Worm (Caenorhabditis elegans): ENCODE data around the gene F54H12.7.

Gene F54H12.7

ce11 chrIII:7941417-7941816 lies 27.7 kb upstream of the F54H12.7 start, which contains the start of gene kle-2:
Gene kle-2, plus strand, starts transcription at chrIII:7941717.
- TF ChIP-seq ref-1 (GFP tag; conservative IDR thresholded peaks at IDR 0.05) (no peak), ztf-29 (GFP tag; IDR thresholded peaks at IDR 0.05) (no peak), flt-1 (GFP tag; IDR thresholded peaks at IDR 0.05) (no peak), ztf-23 (GFP tag; IDR thresholded peaks at IDR 0.05) (no peak), med-1 (GFP tag; optimal IDR thresholded peaks at IDR 0.05; ENCODE audit: insufficient read depth) (no peak), klf-2 (GFP tag; conservative IDR thresholded peaks at IDR 0.05) (no peak), cog-1 (tag; optimal IDR thresholded peaks at IDR 0.05) (no peak), tab-1 (GFP tag; IDR thresholded peaks at IDR 0.05) (no peak), T22C8.4 (GFP tag; IDR thresholded peaks at IDR 0.05) (no peak)

- TF ChIP-seq cog-1 (tag; optimal IDR thresholded peaks at IDR 0.05) = no peak
- TF ChIP-seq flt-1 (GFP tag; IDR thresholded peaks at IDR 0.05) = no peak
- no peak for TF ChIP-seq med-1 (GFP tag; optimal IDR thresholded peaks at IDR 0.05; ENCODE audit: insufficient read depth)
- TF ChIP-seq tab-1 (GFP tag; IDR thresholded peaks at IDR 0.05) = no peak
- no peak for TF ChIP-seq T22C8.4 (GFP tag; IDR thresholded peaks at IDR 0.05)
- no peak for TF ChIP-seq ref-1 (GFP tag; conservative IDR thresholded peaks at IDR 0.05)
- no peak for TF ChIP-seq ztf-29 (GFP tag; IDR thresholded peaks at IDR 0.05)
- no peak for TF ChIP-seq klf-2 (GFP tag; conservative IDR thresholded peaks at IDR 0.05)
- TF ChIP-seq ztf-23 (GFP tag; IDR thresholded peaks at IDR 0.05) = no peak
Measured at ce11 chrIII:7946968-7947491, 22.1 kb upstream of the F54H12.7 start, which contains the start of gene gsto-1. Gene gsto-1, minus strand, starts transcription at chrIII:7947018.

- no peak for TF ChIP-seq med-1 (GFP tag; optimal IDR thresholded peaks at IDR 0.05; ENCODE audit: insufficient read depth)
- no peak for TF ChIP-seq ztf-29 (GFP tag; IDR thresholded peaks at IDR 0.05)
- no peak for TF ChIP-seq flt-1 (GFP tag; IDR thresholded peaks at IDR 0.05)
- no peak for TF ChIP-seq tab-1 (GFP tag; IDR thresholded peaks at IDR 0.05)
- TF ChIP-seq T22C8.4 (GFP tag; IDR thresholded peaks at IDR 0.05) = no peak
- no peak for TF ChIP-seq ref-1 (GFP tag; conservative IDR thresholded peaks at IDR 0.05)
- TF ChIP-seq ztf-23 (GFP tag; IDR thresholded peaks at IDR 0.05) = no peak
- TF ChIP-seq klf-2 (GFP tag; conservative IDR thresholded peaks at IDR 0.05) = no peak
- TF ChIP-seq cog-1 (tag; optimal IDR thresholded peaks at IDR 0.05) = no peak
Measured at ce11 chrIII:7947677-7948076, 21.5 kb upstream of the F54H12.7 start.

ce11 chrIII:7948802-7949201 lies 20.3 kb upstream of the F54H12.7 start, which contains the start of gene col-90:
Gene col-90, plus strand, starts transcription at chrIII:7948838.
- no peak for TF ChIP-seq flt-1 (GFP tag; IDR thresholded peaks at IDR 0.05)

ce11 chrIII:7950447-7950846 lies 18.7 kb upstream of the F54H12.7 start:
- no peak for TF ChIP-seq ztf-29 (GFP tag; IDR thresholded peaks at IDR 0.05)
- TF ChIP-seq ref-1 (GFP tag; conservative IDR thresholded peaks at IDR 0.05) = no peak
- TF ChIP-seq ztf-23 (GFP tag; IDR thresholded peaks at IDR 0.05) = no peak

ce11 chrIII:7952077-7952765 lies 16.9 kb upstream of the F54H12.7 start, which contains the start of gene C29E4.15:
Gene C29E4.15, plus strand, starts transcription at chrIII:7952623.
- TF ChIP-seq tab-1 (GFP tag; IDR thresholded peaks at IDR 0.05) (no peak), klf-2 (GFP tag; conservative IDR thresholded peaks at IDR 0.05) (no peak), ztf-29 (GFP tag; IDR thresholded peaks at IDR 0.05) (no peak), ztf-23 (GFP tag; IDR thresholded peaks at IDR 0.05) (no peak), flt-1 (GFP tag; IDR thresholded peaks at IDR 0.05) (no peak), T22C8.4 (GFP tag; IDR thresholded peaks at IDR 0.05) (no peak), cog-1 (tag; optimal IDR thresholded peaks at IDR 0.05) (no peak), med-1 (GFP tag; optimal IDR thresholded peaks at IDR 0.05; ENCODE audit: insufficient read depth) (no peak), ref-1 (GFP tag; conservative IDR thresholded peaks at IDR 0.05) (no peak)

ce11 chrIII:7953208-7953607 lies 15.9 kb upstream of the F54H12.7 start, which contains the start of gene let-754:
Gene let-754, minus strand, starts transcription at chrIII:7953308.
- TF ChIP-seq cog-1 (tag; optimal IDR thresholded peaks at IDR 0.05) = no peak
- no peak for TF ChIP-seq tab-1 (GFP tag; IDR thresholded peaks at IDR 0.05)
- no peak for TF ChIP-seq ref-1 (GFP tag; conservative IDR thresholded peaks at IDR 0.05)
- TF ChIP-seq ztf-29 (GFP tag; IDR thresholded peaks at IDR 0.05) = no peak
- TF ChIP-seq klf-2 (GFP tag; conservative IDR thresholded peaks at IDR 0.05) = no peak
- TF ChIP-seq ztf-23 (GFP tag; IDR thresholded peaks at IDR 0.05) = no peak
- TF ChIP-seq T22C8.4 (GFP tag; IDR thresholded peaks at IDR 0.05) = no peak
- TF ChIP-seq med-1 (GFP tag; optimal IDR thresholded peaks at IDR 0.05; ENCODE audit: insufficient read depth) = no peak
- TF ChIP-seq flt-1 (GFP tag; IDR thresholded peaks at IDR 0.05) = no peak

ce11 chrIII:7956965-7957364 lies 12.2 kb upstream of the F54H12.7 start, which contains the start of gene C29E4.9:
Gene C29E4.9, minus strand, starts transcription at chrIII:7957065.
- TF ChIP-seq cog-1 (tag; optimal IDR thresholded peaks at IDR 0.05) (no peak), flt-1 (GFP tag; IDR thresholded peaks at IDR 0.05) (no peak), klf-2 (GFP tag; conservative IDR thresholded peaks at IDR 0.05) (no peak), ztf-29 (GFP tag; IDR thresholded peaks at IDR 0.05) (no peak), tab-1 (GFP tag; IDR thresholded peaks at IDR 0.05) (no peak), med-1 (GFP tag; optimal IDR thresholded peaks at IDR 0.05; ENCODE audit: insufficient read depth) (no peak), ref-1 (GFP tag; conservative IDR thresholded peaks at IDR 0.05) (no peak), ztf-23 (GFP tag; IDR thresholded peaks at IDR 0.05) (no peak), T22C8.4 (GFP tag; IDR thresholded peaks at IDR 0.05) (no peak)

ce11 chrIII:7958085-7958484 lies 11.1 kb upstream of the F54H12.7 start, which contains the start of gene C29E4.11:
Gene C29E4.11, minus strand, starts transcription at chrIII:7958114.
- no peak for TF ChIP-seq ztf-23 (GFP tag; IDR thresholded peaks at IDR 0.05)
- no peak for TF ChIP-seq flt-1 (GFP tag; IDR thresholded peaks at IDR 0.05)
- TF ChIP-seq tab-1 (GFP tag; IDR thresholded peaks at IDR 0.05) = no peak
- no peak for TF ChIP-seq ref-1 (GFP tag; conservative IDR thresholded peaks at IDR 0.05)
- peak; percentile 24 for TF ChIP-seq cog-1 (tag; optimal IDR thresholded peaks at IDR 0.05)
- TF ChIP-seq med-1 (GFP tag; optimal IDR thresholded peaks at IDR 0.05; ENCODE audit: insufficient read depth) = no peak

Measured in whole organism, midembryonic.